Worm (Caenorhabditis elegans) whole organism, L4 larva: ENCODE measurements around the gene F16G10.5.

ENCODE experiments used
- T20F7.1 ChIP-seq: fragments of 200-800 bp; sonication (Bioruptor generic); optimal IDR thresholded peaks from 2 replicates; lab custom pipeline; 2018; ENCODE audit warnings: mild to moderate bottlenecking, missing genetic modification characterization, missing compliant biosample characterization
- daf-12 ChIP-seq: fragments of 150-350 bp; optimal IDR thresholded peaks from 2 replicates; lab custom pipeline; 2014; ENCODE audit warnings: missing biosample characterization, missing genetic modification reagents, missing genetic modification characterization
- hif-1 ChIP-seq, 2 experiments: sonication (generic microtip); optimal IDR thresholded peaks; 2 replicates each; lab custom pipeline; 2016 to 2017; ENCODE audit warnings: missing compliant biosample characterization in 2 of 2, missing genetic modification characterization in 2 of 2, missing genetic modification reagents in 2 of 2, missing genotype in 2 of 2, mild to moderate bottlenecking in 1 of 2
- nhr-11 ChIP-seq: fragments of 150-350 bp; optimal IDR thresholded peaks from 2 replicates; lab custom pipeline; 2014; ENCODE audit warnings: missing biosample characterization, missing genetic modification characterization
- nhr-76 ChIP-seq: fragments of 150-350 bp; optimal IDR thresholded peaks from 2 replicates; lab custom pipeline; 2014; ENCODE audit warnings: missing biosample characterization, missing genetic modification characterization
- pha-4 ChIP-seq, 2 experiments: fragments of 150-350 bp in 1 of 2; fragments of 200-800 bp in 1 of 2; sonication (Bioruptor generic) in 1 of 2; IDR thresholded peaks in 1 of 2; optimal IDR thresholded peaks in 1 of 2; 2 replicates each; pipeline versions ENCODE4 v1.3.6 to Lab custom; 2014 to 2022; ENCODE audit warnings: missing genetic modification characterization in 2 of 2, missing genetic modification reagents in 2 of 2, missing biosample characterization in 1 of 2, missing compliant biosample characterization in 1 of 2
- pqm-1 ChIP-seq: sonication (generic microtip); optimal IDR thresholded peaks from 2 replicates; lab custom pipeline; 2017; ENCODE audit warnings: missing biosample characterization, missing genetic modification characterization
- zag-1 ChIP-seq: fragments of 150-350 bp; optimal IDR thresholded peaks from 2 replicates; lab custom pipeline; 2014; ENCODE audit warnings: missing biosample characterization, missing genetic modification characterization
- ztf-7 ChIP-seq: fragments of 150-350 bp; optimal IDR thresholded peaks from 2 replicates; lab custom pipeline; 2014; ENCODE audit warnings: missing biosample characterization, missing genetic modification characterization

- no peak for TF ChIP-seq ztf-7 (tag; lab: Kevin White, UChicago)
- no peak for TF ChIP-seq daf-12
- no peak for TF ChIP-seq pha-4 (GFP tag; IDR thresholded peaks at IDR 0.05; lab: Robert Waterston, UW)
- no peak for TF ChIP-seq pha-4 (tag; optimal IDR thresholded peaks at IDR 0.05; lab: Kevin White, UChicago)
- TF ChIP-seq pqm-1 (tag; lab: Kevin White, UChicago) = no peak
- no peak for TF ChIP-seq nhr-11
- TF ChIP-seq T20F7.1 (GFP tag; lab: Kevin White, UChicago) = no peak
- no peak for TF ChIP-seq hif-1 (tag; optimal IDR thresholded peaks at IDR 0.05; lab: Kevin White, UChicago)
- no peak for TF ChIP-seq nhr-76 (tag; lab: Kevin White, UChicago)
- TF ChIP-seq zag-1 = no peak
These were observed 16.2 kb downstream of the F16G10.5 start, which contains the start of gene F16G10.8 for ce11 chrII:2383334-2383733.
